Worm (Caenorhabditis elegans) whole organism, L1 larva: ENCODE data around the gene ceeh-2.

ENCODE experiments used
- F16B12.6 ChIP-seq: fragments of 150-350 bp; optimal IDR thresholded peaks from 2 replicates; lab custom pipeline; 2014; ENCODE audit warnings: missing biosample characterization, missing genetic modification characterization
- blmp-1 ChIP-seq: fragments of 150-350 bp; optimal IDR thresholded peaks from 2 replicates; lab custom pipeline; 2014; ENCODE audit warnings: missing biosample characterization, missing genetic modification characterization
- ceh-8 ChIP-seq: fragments of 200-800 bp; sonication (Bioruptor generic); optimal IDR thresholded peaks from 2 replicates; lab custom pipeline; 2018; ENCODE audit warnings: mild to moderate bottlenecking, missing genetic modification characterization, moderate library complexity, missing compliant biosample characterization
- ceh-88 ChIP-seq: fragments of 200-800 bp; sonication (Bioruptor generic); IDR thresholded peaks from 2 replicates; pipeline ENCODE4 v1.3.6; 2022; ENCODE audit warnings: missing genetic modification characterization, missing compliant biosample characterization
- dpl-1 ChIP-seq, 3 experiments: fragments of 150-350 bp in 2 of 3; sonication (generic microtip) in 1 of 3; optimal IDR thresholded peaks; 2 replicates each; lab custom pipeline; 2014 to 2017; ENCODE audit warnings: missing biosample characterization in 3 of 3, missing genetic modification characterization in 3 of 3, missing genetic modification reagents in 3 of 3
- dsc-1 ChIP-seq: sonication (generic microtip); optimal IDR thresholded peaks from 2 replicates; lab custom pipeline; 2016; ENCODE audit warnings: mild to moderate bottlenecking, missing genetic modification characterization, missing compliant biosample characterization
- efl-1 ChIP-seq, 4 experiments: fragments of 150-350 bp; optimal IDR thresholded peaks in 3 of 4; peaks in 1 of 4; 1 replicate in 1 of 4; 2 replicates in 3 of 4; lab custom pipeline; 2014; ENCODE audit warnings: missing biosample characterization in 2 of 4, missing genetic modification characterization in 2 of 4, missing genetic modification reagents in 2 of 4
- efl-3 ChIP-seq: fragments of 200-800 bp; sonication (Bioruptor generic); optimal IDR thresholded peaks from 2 replicates; lab custom pipeline; 2018; ENCODE audit warnings: mild to moderate bottlenecking, missing genetic modification characterization, missing compliant biosample characterization
- elt-2 ChIP-seq: sonication (generic microtip); optimal IDR thresholded peaks from 2 replicates; lab custom pipeline; 2016; ENCODE audit warnings: missing genetic modification characterization, mild to moderate bottlenecking, inconsistent platforms, missing compliant biosample characterization, missing genetic modification reagents
- elt-3 ChIP-seq, 6 experiments: fragments of 150-350 bp in 1 of 6; sonication (generic microtip); optimal IDR thresholded peaks; 2 replicates each; lab custom pipeline; 2017 to 2018; ENCODE audit warnings: missing biosample characterization in 6 of 6, missing genetic modification characterization in 6 of 6, inconsistent platforms in 1 of 6
- fkh-4 ChIP-seq: sonication (generic microtip); optimal IDR thresholded peaks from 2 replicates; lab custom pipeline; 2016; ENCODE audit warnings: missing compliant biosample characterization, missing genetic modification characterization, borderline replicate concordance
- fkh-8 ChIP-seq: sonication (generic microtip); optimal IDR thresholded peaks from 2 replicates; lab custom pipeline; 2016; ENCODE audit warnings: mild to moderate bottlenecking, missing genetic modification characterization, missing compliant biosample characterization
- grh-1 ChIP-seq: fragments of 200-800 bp; sonication (Bioruptor generic); IDR thresholded peaks from 2 replicates; pipeline ENCODE4 v1.3.6; 2022; ENCODE audit warnings: missing genetic modification reagents, missing genetic modification characterization, missing compliant biosample characterization
- hlh-17 ChIP-seq: fragments of 200-800 bp; sonication (Bioruptor generic); optimal IDR thresholded peaks from 2 replicates; lab custom pipeline; 2018; ENCODE audit warnings: missing genetic modification characterization, mild to moderate bottlenecking, missing compliant biosample characterization, moderate library complexity, borderline replicate concordance
- jun-1 ChIP-seq: fragments of 150-350 bp; optimal IDR thresholded peaks from 2 replicates; lab custom pipeline; 2014; ENCODE audit warnings: missing biosample characterization, missing genetic modification reagents, missing genetic modification characterization
- lin-13 ChIP-seq: fragments of 150-350 bp; optimal IDR thresholded peaks from 2 replicates; lab custom pipeline; 2014; ENCODE audit warnings: missing biosample characterization, missing genetic modification reagents, missing genetic modification characterization
- lin-14 ChIP-seq: fragments of 200-800 bp; sonication (Bioruptor generic); optimal IDR thresholded peaks from 2 replicates; lab custom pipeline; 2018; ENCODE audit warnings: mild to moderate bottlenecking, missing genetic modification characterization, moderate library complexity, missing compliant biosample characterization
- lir-3 ChIP-seq: sonication (generic microtip); optimal IDR thresholded peaks from 2 replicates; lab custom pipeline; 2016; ENCODE audit warnings: mild to moderate bottlenecking, missing genetic modification characterization, moderate library complexity, missing compliant biosample characterization; ENCODE audit not compliant: poor library complexity
- lsy-2 ChIP-seq, 2 experiments: fragments of 150-350 bp; optimal IDR thresholded peaks; 2 replicates each; lab custom pipeline; 2014; ENCODE audit warnings: missing biosample characterization in 2 of 2, missing genetic modification characterization in 2 of 2
- mdl-1 ChIP-seq, 2 experiments: fragments of 150-350 bp; optimal IDR thresholded peaks; 2 replicates each; lab custom pipeline; 2014 to 2017; ENCODE audit warnings: missing biosample characterization in 2 of 2, missing genetic modification characterization in 2 of 2, inconsistent platforms in 1 of 2
- nhr-20 ChIP-seq: sonication (generic microtip); optimal IDR thresholded peaks from 2 replicates; lab custom pipeline; 2016; ENCODE audit warnings: mild to moderate bottlenecking, missing genetic modification characterization, missing compliant biosample characterization
- nhr-237 ChIP-seq: fragments of 150-350 bp; optimal IDR thresholded peaks from 2 replicates; lab custom pipeline; 2014; ENCODE audit warnings: missing biosample characterization, missing genetic modification characterization
- nhr-85 ChIP-seq: sonication (generic microtip); peaks from one replicate; lab custom pipeline; 2016; ENCODE audit warnings: missing genetic modification characterization, inconsistent platforms, missing compliant biosample characterization
- nhr-90 ChIP-seq: sonication (generic microtip); optimal IDR thresholded peaks from 2 replicates; lab custom pipeline; 2016; ENCODE audit warnings: mild to moderate bottlenecking, missing genetic modification characterization, missing compliant biosample characterization; ENCODE audit not compliant: poor library complexity
- pqm-1 ChIP-seq: sonication (generic microtip); optimal IDR thresholded peaks from 3 replicates; lab custom pipeline; 2017; ENCODE audit warnings: missing biosample characterization, missing genetic modification characterization
- rnt-1 ChIP-seq: sonication (generic microtip); optimal IDR thresholded peaks from 2 replicates; lab custom pipeline; 2016; ENCODE audit warnings: mild to moderate bottlenecking, missing genetic modification characterization, moderate library complexity, missing compliant biosample characterization
- sptf-1 ChIP-seq: fragments of 150-350 bp; optimal IDR thresholded peaks from 2 replicates; lab custom pipeline; 2014; ENCODE audit warnings: missing biosample characterization, missing genetic modification characterization
- sup-37 ChIP-seq: fragments of 200-800 bp; sonication (Bioruptor generic); optimal IDR thresholded peaks from 2 replicates; lab custom pipeline; 2018; ENCODE audit warnings: mild to moderate bottlenecking, missing genetic modification characterization, missing compliant biosample characterization
- tbx-2 ChIP-seq: sonication (generic microtip); optimal IDR thresholded peaks from 2 replicates; lab custom pipeline; 2016; ENCODE audit warnings: missing genetic modification characterization, missing compliant biosample characterization
- unc-62 ChIP-seq: fragments of 150-350 bp; optimal IDR thresholded peaks from 2 replicates; lab custom pipeline; 2014; ENCODE audit warnings: missing biosample characterization, missing genetic modification reagents, missing genetic modification characterization
- unc-86 ChIP-seq: sonication (generic microtip); optimal IDR thresholded peaks from 2 replicates; lab custom pipeline; 2016; ENCODE audit warnings: missing genetic modification characterization, missing compliant biosample characterization
- vab-15 ChIP-seq: sonication (generic microtip); optimal IDR thresholded peaks from 2 replicates; lab custom pipeline; 2017; ENCODE audit warnings: missing genotype, mild to moderate bottlenecking, missing genetic modification characterization, missing compliant biosample characterization
- zip-4 ChIP-seq: fragments of 200-800 bp; sonication (Bioruptor generic); optimal IDR thresholded peaks from 2 replicates; lab custom pipeline; 2018; ENCODE audit warnings: mild to moderate bottlenecking, missing genetic modification characterization, moderate library complexity, missing compliant biosample characterization
- ztf-11 ChIP-seq, 2 experiments: sonication (generic microtip); optimal IDR thresholded peaks; 2 replicates each; lab custom pipeline; 2016 to 2017; ENCODE audit warnings: missing genetic modification characterization in 2 of 2, missing biosample characterization in 1 of 2, missing compliant biosample characterization in 1 of 2

ceeh-2 gene

ce11 chrV:10387412-10387811 lies 29.7 kb upstream of the ceeh-2 start:
- TF ChIP-seq elt-3 (tag; optimal IDR thresholded peaks at IDR 0.05; lab: Kevin White, UChicago) (peak; percentile 47 to 85 (median 66)), blmp-1 (tag; lab: Kevin White, UChicago) (peak; percentile 29), hlh-17 (GFP tag; lab: Kevin White, UChicago) (no peak), efl-3 (GFP tag; lab: Kevin White, UChicago) (no peak), nhr-85 (tag; lab: Kevin White, UChicago) (peak; percentile 86), ceh-88 (no peak), ztf-11 (tag; optimal IDR thresholded peaks at IDR 0.05; lab: Kevin White, UChicago) (no peak), fkh-8 (tag; lab: Kevin White, UChicago) (no peak), dsc-1 (no peak), lin-14 (peak; percentile 57), nhr-237 (tag; lab: Kevin White, UChicago) (no peak), ceh-8 (GFP tag; lab: Kevin White, UChicago) (no peak), nhr-20 (tag; lab: Kevin White, UChicago) (peak; percentile 35), mdl-1 (tag; optimal IDR thresholded peaks at IDR 0.05; lab: Kevin White, UChicago) (no peak), tbx-2 (tag; lab: Kevin White, UChicago) (no peak), efl-1 (optimal IDR thresholded peaks at IDR 0.05; lab: Kevin White, UChicago) (no peak), efl-1 (GFP tag; optimal IDR thresholded peaks at IDR 0.05 in 1 of 2; lab: Kevin White, UChicago) (no peak), F16B12.6 (tag; lab: Kevin White, UChicago) (no peak), grh-1 (GFP tag; lab: Robert Waterston, UW) (peak; percentile 32; the same call in 1 of the 2 replicates), lsy-2 (tag; optimal IDR thresholded peaks at IDR 0.05; lab: Kevin White, UChicago) (peak in 1 of 2 experiments; percentile 5), rnt-1 (tag; lab: Kevin White, UChicago) (no peak), sup-37 (GFP tag; lab: Kevin White, UChicago) (no peak)
- TF ChIP-seq, all 84 proteins: peak for 7

- no peak for TF ChIP-seq dpl-1 (GFP tag; optimal IDR thresholded peaks at IDR 0.05; lab: Kevin White, UChicago)
- no peak for TF ChIP-seq elt-2 (tag; lab: Kevin White, UChicago)
These were observed 26.2 kb upstream of the ceeh-2 start, which contains the start of gene spe-10 for ce11 chrV:10383950-10384349. spe-10 (plus strand) TSS chrV:10384250.

- TF ChIP-seq blmp-1 (tag; lab: Kevin White, UChicago) (no peak), dpl-1 (GFP tag; optimal IDR thresholded peaks at IDR 0.05; lab: Kevin White, UChicago) (no peak), zip-4 (GFP tag; lab: Kevin White, UChicago) (no peak), fkh-4 (tag; lab: Kevin White, UChicago) (no peak), lin-13 (GFP tag; lab: Kevin White, UChicago) (no peak), sptf-1 (tag; lab: Kevin White, UChicago) (no peak), F16B12.6 (tag; lab: Kevin White, UChicago) (no peak), lsy-2 (tag; optimal IDR thresholded peaks at IDR 0.05; lab: Kevin White, UChicago) (no peak), jun-1 (tag; lab: Kevin White, UChicago) (no peak)
- TF ChIP-seq, all 84 proteins: peak for 0
These were observed 24.4 kb upstream of the ceeh-2 start, which contains the start of gene pqn-2 for ce11 chrV:10382142-10382541. pqn-2 (plus strand) TSS chrV:10382442.

- no peak for TF ChIP-seq nhr-90
- TF ChIP-seq unc-62 (GFP tag; lab: Kevin White, UChicago): no peak
- no peak for TF ChIP-seq ceh-88
- no peak for TF ChIP-seq vab-15 (tag; lab: Kevin White, UChicago)
- no peak for TF ChIP-seq ztf-11 (tag; optimal IDR thresholded peaks at IDR 0.05; lab: Kevin White, UChicago)
- TF ChIP-seq elt-2 (tag; lab: Kevin White, UChicago): no peak
- no peak for TF ChIP-seq pqm-1 (tag; lab: Kevin White, UChicago)
- no peak for TF ChIP-seq unc-86
- TF ChIP-seq efl-1 (optimal IDR thresholded peaks at IDR 0.05; lab: Kevin White, UChicago): no peak
- TF ChIP-seq efl-1 (GFP tag; optimal IDR thresholded peaks at IDR 0.05 in 1 of 2; lab: Kevin White, UChicago): no peak
- no peak for TF ChIP-seq lir-3
- TF ChIP-seq mdl-1 (tag; optimal IDR thresholded peaks at IDR 0.05; lab: Kevin White, UChicago): no peak
- TF ChIP-seq, all 84 proteins: peak for 0
These were observed 24.0 kb upstream of the ceeh-2 start, which contains the start of gene abu-1 for ce11 chrV:10381726-10382125. abu-1 (minus strand) TSS chrV:10381826.
